Fruit fly (Drosophila melanogaster): ENCODE data around the gene CG32536.

CG32536 gene

dm6 chrX:19289318-19289970 is 12.7 kb upstream of the CG32536 start (continued):
- peak; percentile 91 for TF ChIP-seq CG2678 (tag; optimal IDR thresholded peaks at IDR 0.05)
- peak; percentile 83 for TF ChIP-seq Mad (GFP tag; optimal IDR thresholded peaks at IDR 0.05)
- TF ChIP-seq crp (GFP tag; optimal IDR thresholded peaks at IDR 0.05), result peak in 1 of 2 experiments; percentile 36
- peak in 1 of 3 experiments; percentile 63 for TF ChIP-seq lola (GFP tag; optimal IDR thresholded peaks at IDR 0.05)
- peak; percentile 83 for TF ChIP-seq CG12299 (tag; optimal IDR thresholded peaks at IDR 0.05)
- TF ChIP-seq CG32772 (GFP tag; IDR thresholded peaks at IDR 0.05), result peak; percentile 93
- peak; percentile 84 for TF ChIP-seq CG7372 (GFP tag; IDR thresholded peaks at IDR 0.05)
- peak; percentile 89 for TF ChIP-seq B-H1 (GFP tag; IDR thresholded peaks at IDR 0.05)
- peak; percentile 84 for TF ChIP-seq CG11695 (GFP tag; IDR thresholded peaks at IDR 0.05)
- TF ChIP-seq sisA (GFP tag; IDR thresholded peaks at IDR 0.05), result peak; percentile 96
- no peak for TF ChIP-seq CG9797 (GFP tag; optimal IDR thresholded peaks at IDR 0.05)
- peak; percentile 96 for TF ChIP-seq CG1603 (tag; optimal IDR thresholded peaks at IDR 0.05)
- TF ChIP-seq CG10462 (GFP tag; optimal IDR thresholded peaks at IDR 0.05), result peak; percentile 82
- peak; percentile 70 for TF ChIP-seq caup (GFP tag; optimal IDR thresholded peaks at IDR 0.05; ENCODE audit: severe bottlenecking)
- TF ChIP-seq Sry-β (GFP tag; optimal IDR thresholded peaks at IDR 0.05), result peak; percentile 20
- TF ChIP-seq CG43689 (GFP tag; IDR thresholded peaks at IDR 0.05), result peak; percentile 77
- TF ChIP-seq bsh (GFP tag; optimal IDR thresholded peaks at IDR 0.05), result peak; percentile 71 to 93
- TF ChIP-seq CG4360 (GFP tag; IDR thresholded peaks at IDR 0.05), result peak; percentile 75
- TF ChIP-seq CkIIα-i1 (GFP tag; IDR thresholded peaks at IDR 0.05), result peak; percentile 63; the same call in 1 of the 2 replicates
- peak; percentile 88 for TF ChIP-seq nmo (GFP tag; optimal IDR thresholded peaks at IDR 0.05)
- peak; percentile 91 for TF ChIP-seq unpg (GFP tag; optimal IDR thresholded peaks at IDR 0.05)
- TF ChIP-seq az2 (GFP tag; optimal IDR thresholded peaks at IDR 0.05), result peak; percentile 90
- peak; percentile 73 for TF ChIP-seq CG10959 (GFP tag; IDR thresholded peaks at IDR 0.05)
- TF ChIP-seq CG10654 (GFP tag; optimal IDR thresholded peaks at IDR 0.05), result peak; percentile 86
- peak; percentile 74 for TF ChIP-seq CG33557 (GFP tag; optimal IDR thresholded peaks at IDR 0.05)
- no peak for TF ChIP-seq CG2129 (GFP tag; IDR thresholded peaks at IDR 0.05; ENCODE audit: partially characterized antibody)
- TF ChIP-seq CG12942 (GFP tag; optimal IDR thresholded peaks at IDR 0.05), result peak; percentile 79
- TF ChIP-seq vnd (GFP tag; IDR thresholded peaks at IDR 0.05; ENCODE audit: partially characterized antibody), result no peak
- TF ChIP-seq CG8924 (tag; optimal IDR thresholded peaks at IDR 0.05), result peak; percentile 87
- peak; percentile 72 for TF ChIP-seq CG3281 (GFP tag; optimal IDR thresholded peaks at IDR 0.05)
- peak; percentile 85 for TF ChIP-seq run (tag; optimal IDR thresholded peaks at IDR 0.05)
- peak; percentile 90 for TF ChIP-seq Rx (GFP tag; IDR thresholded peaks at IDR 0.05)
- peak; percentile 84 for TF ChIP-seq CG17829 (tag; optimal IDR thresholded peaks at IDR 0.05)
- 0 out of 2 replicates have a peak, but pooled peaks have one; percentile 25 for TF ChIP-seq rib (GFP tag; IDR thresholded peaks at IDR 0.05)
- peak; percentile 55 for TF ChIP-seq CHES-1-like (GFP tag; optimal IDR thresholded peaks at IDR 0.05)
- no peak for TF ChIP-seq mld (GFP tag; IDR thresholded peaks at IDR 0.05; ENCODE audit: partially characterized antibody)
- no peak for TF ChIP-seq Trl (optimal IDR thresholded peaks at IDR 0.05)
- peak; percentile 80 for TF ChIP-seq Trl (GFP tag; optimal IDR thresholded peaks at IDR 0.05)
- TF ChIP-seq dmrt11E (tag; optimal IDR thresholded peaks at IDR 0.05), result peak; percentile 72
- peak; percentile 77 for TF ChIP-seq Max (GFP tag; optimal IDR thresholded peaks at IDR 0.05)
- TF ChIP-seq sens (GFP tag), result peak; percentile 98
- peak; percentile 66; the same call in 1 of the 3 replicates for TF ChIP-seq CG6175 (GFP tag; IDR thresholded peaks at IDR 0.05)
- TF ChIP-seq CG7928 (GFP tag; optimal IDR thresholded peaks at IDR 0.05), result no peak
- peak; percentile 86 for TF ChIP-seq CG8388 (GFP tag; optimal IDR thresholded peaks at IDR 0.05)
- TF ChIP-seq CoRest (tag; optimal IDR thresholded peaks at IDR 0.05), result peak; percentile 87
- TF ChIP-seq jigr1 (GFP tag; IDR thresholded peaks at IDR 0.05), result peak; percentile 66; the same call in 1 of the 3 replicates
- no peak for TF ChIP-seq pita (GFP tag; optimal IDR thresholded peaks at IDR 0.05)
- peak; percentile 89 for TF ChIP-seq sens-2 (GFP tag; IDR thresholded peaks at IDR 0.05)
- TF ChIP-seq sim (GFP tag; IDR thresholded peaks at IDR 0.05), result peak; percentile 78

Data from whole organism, embryonic.